Fruit fly (Drosophila melanogaster): ENCODE results near the gene Tcs5.

The Tcs5 gene

DNA sequence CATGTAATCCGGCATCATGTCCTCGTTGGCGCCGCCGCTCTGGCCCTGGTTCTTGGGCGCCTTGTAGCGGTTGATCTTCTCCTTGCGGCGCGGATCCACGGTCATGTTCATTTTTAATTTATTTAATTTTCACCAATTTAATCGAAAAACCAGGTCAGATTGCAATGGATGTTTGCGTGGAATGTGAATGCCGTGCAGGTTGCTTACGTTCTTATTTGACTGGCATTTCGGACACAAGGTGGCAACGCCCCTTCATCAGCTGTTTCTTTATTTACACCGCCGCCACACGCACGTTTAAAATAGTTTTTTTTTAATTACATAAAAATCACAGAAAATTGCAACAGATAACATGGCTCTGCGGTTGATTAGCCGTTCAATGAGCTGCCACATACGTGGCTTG is 3.1 kb downstream of the Tcs5 start, which contains the start of the genes CG10674 and CG4611 (continued):
- peak in 1 of 2 experiments; percentile 56 for TF ChIP-seq Pdp1 (GFP tag; optimal IDR thresholded peaks at IDR 0.05)
- no peak for TF ChIP-seq CG7839 (tag; optimal IDR thresholded peaks at IDR 0.05)
- no peak for TF ChIP-seq ranshi (GFP tag; IDR thresholded peaks at IDR 0.05)
- no peak for TF ChIP-seq al (GFP tag; IDR thresholded peaks at IDR 0.05)
- TF ChIP-seq hkb (optimal IDR thresholded peaks at IDR 0.05) = no peak
- no peak for TF ChIP-seq hkb (GFP tag; IDR thresholded peaks at IDR 0.05)
- TF ChIP-seq CG12104 (GFP tag; optimal IDR thresholded peaks at IDR 0.05) = no peak
- TF ChIP-seq gfzf (GFP tag; optimal IDR thresholded peaks at IDR 0.05) = no peak
- no peak for TF ChIP-seq H2.0 (GFP tag; IDR thresholded peaks at IDR 0.05)
- no peak for TF ChIP-seq B-H1 (GFP tag; IDR thresholded peaks at IDR 0.05)
- no peak for TF ChIP-seq ham (GFP tag; IDR thresholded peaks at IDR 0.05)
- TF ChIP-seq chif (GFP tag; optimal IDR thresholded peaks at IDR 0.05) = no peak
- TF ChIP-seq YL-1 (GFP tag; optimal IDR thresholded peaks at IDR 0.05) = peak; percentile 87
- no peak for TF ChIP-seq Doc2 (GFP tag; IDR thresholded peaks at IDR 0.05)
- no peak for TF ChIP-seq sna (GFP tag; IDR thresholded peaks at IDR 0.05; ENCODE audit: partially characterized antibody)
- TF ChIP-seq Sry-δ (GFP tag; optimal IDR thresholded peaks at IDR 0.05) = no peak
- no peak for TF ChIP-seq CG10979 (tag; optimal IDR thresholded peaks at IDR 0.05)
- TF ChIP-seq CG18011 (GFP tag; optimal IDR thresholded peaks at IDR 0.05) = no peak
- TF ChIP-seq mam (GFP tag; optimal IDR thresholded peaks at IDR 0.05) = no peak
- no peak for TF ChIP-seq gsb-n (tag; optimal IDR thresholded peaks at IDR 0.05)
- TF ChIP-seq CG2120 (GFP tag; optimal IDR thresholded peaks at IDR 0.05) = peak; percentile 28
- no peak for TF ChIP-seq wek (GFP tag; optimal IDR thresholded peaks at IDR 0.05)
- TF ChIP-seq CG34422 (GFP tag; IDR thresholded peaks at IDR 0.05) = peak; percentile 33; the same call in 1 of the 3 replicates
- TF ChIP-seq CG11560 (tag; IDR thresholded peaks at IDR 0.05) = no peak
- TF ChIP-seq crol (GFP tag; IDR thresholded peaks at IDR 0.05) = no peak
- TF ChIP-seq lab (GFP tag; optimal IDR thresholded peaks at IDR 0.05) = no peak
- TF ChIP-seq Ets65A (GFP tag) = no peak
- TF ChIP-seq z (GFP tag; IDR thresholded peaks at IDR 0.05) = no peak
- peak; percentile 97 for TF ChIP-seq MBD-R2 (GFP tag; IDR thresholded peaks at IDR 0.05)
- no peak for TF ChIP-seq CG1233 (GFP tag; optimal IDR thresholded peaks at IDR 0.05)
- TF ChIP-seq pho (GFP tag; optimal IDR thresholded peaks at IDR 0.05) = no peak
- no peak for TF ChIP-seq CG2889 (GFP tag; IDR thresholded peaks at IDR 0.05)
- TF ChIP-seq Gsc (GFP tag; IDR thresholded peaks at IDR 0.05) = no peak
- TF ChIP-seq CG14965 (GFP tag; optimal IDR thresholded peaks at IDR 0.05; ENCODE audit: borderline replicate concordance) = no peak
- TF ChIP-seq Hr3 (GFP tag; optimal IDR thresholded peaks at IDR 0.05) = peak; percentile 57
- no peak for TF ChIP-seq Ravus (GFP tag; IDR thresholded peaks at IDR 0.05)
- TF ChIP-seq Dip3 (GFP tag; optimal IDR thresholded peaks at IDR 0.05) = no peak
- TF ChIP-seq CG12219 (GFP tag; optimal IDR thresholded peaks at IDR 0.05) = no peak
- no peak for TF ChIP-seq inv (GFP tag; IDR thresholded peaks at IDR 0.05; ENCODE audit: partially characterized antibody)
- TF ChIP-seq CG4617 (GFP tag; optimal IDR thresholded peaks at IDR 0.05; ENCODE audit: borderline replicate concordance) = peak; percentile 75
- no peak for TF ChIP-seq Neu2 (GFP tag; optimal IDR thresholded peaks at IDR 0.05; ENCODE audit: borderline replicate concordance)
- no peak for TF ChIP-seq HLH54F (GFP tag; optimal IDR thresholded peaks at IDR 0.05)
- no peak for TF ChIP-seq gcm (GFP tag; optimal IDR thresholded peaks at IDR 0.05)
- TF ChIP-seq Ets97D (GFP tag; optimal IDR thresholded peaks at IDR 0.05) = peak; percentile 26
- TF ChIP-seq CG12769 (tag; optimal IDR thresholded peaks at IDR 0.05) = no peak
- no peak for TF ChIP-seq lbe (GFP tag; optimal IDR thresholded peaks at IDR 0.05)
- TF ChIP-seq cwo (GFP tag; optimal IDR thresholded peaks at IDR 0.05) = no peak
- TF ChIP-seq Blimp-1 (GFP tag; optimal IDR thresholded peaks at IDR 0.05) = no peak
- TF ChIP-seq gro (GFP tag; optimal IDR thresholded peaks at IDR 0.05) = no peak
- TF ChIP-seq CG15601 (tag; optimal IDR thresholded peaks at IDR 0.05) = no peak
- no peak for TF ChIP-seq CG13424 (tag; optimal IDR thresholded peaks at IDR 0.05)
- TF ChIP-seq CG1832 (GFP tag; optimal IDR thresholded peaks at IDR 0.05) = no peak

All from whole organism, embryonic.